Worm (Caenorhabditis elegans) whole organism, late embryonic: ENCODE measurements around the gene F22E5.12.

Experiments used
- C08G9.2 ChIP-seq: sonication (generic microtip); optimal IDR thresholded peaks from 2 replicates; lab custom pipeline; 2016; ENCODE audit warnings: mild to moderate bottlenecking, missing genetic modification characterization, moderate library complexity, missing compliant biosample characterization
- F13H6.1 ChIP-seq: sonication (generic microtip); optimal IDR thresholded peaks from 2 replicates; lab custom pipeline; 2016; ENCODE audit warnings: missing genetic modification characterization, missing compliant biosample characterization
- K09A11.1 ChIP-seq: sonication (generic microtip); optimal IDR thresholded peaks from 2 replicates; lab custom pipeline; 2017; ENCODE audit warnings: antibody characterized with exemption, mild to moderate bottlenecking, missing genetic modification characterization, missing compliant biosample characterization; ENCODE audit not compliant: insufficient read depth
- ahr-1 ChIP-seq: sonication (generic microtip); optimal IDR thresholded peaks from 2 replicates; lab custom pipeline; 2016; ENCODE audit warnings: missing genetic modification characterization, missing compliant biosample characterization
- ceh-18 ChIP-seq: sonication (generic microtip); optimal IDR thresholded peaks from 2 replicates; lab custom pipeline; 2016; ENCODE audit warnings: missing genetic modification characterization, missing compliant biosample characterization
- ceh-9 ChIP-seq: sonication (generic microtip); optimal IDR thresholded peaks from 2 replicates; lab custom pipeline; 2016; ENCODE audit warnings: mild to moderate bottlenecking, missing genetic modification characterization, inconsistent platforms, missing compliant biosample characterization
- elt-2 ChIP-seq: sonication (generic microtip); optimal IDR thresholded peaks from 2 replicates; lab custom pipeline; 2016; ENCODE audit warnings: missing genetic modification reagents, missing genetic modification characterization, missing compliant biosample characterization
- hlh-15 ChIP-seq: sonication (generic microtip); optimal IDR thresholded peaks from 2 replicates; lab custom pipeline; 2016; ENCODE audit warnings: missing genetic modification characterization, missing compliant biosample characterization
- pha-4 ChIP-seq: fragments of 150-350 bp; optimal IDR thresholded peaks from 2 replicates; lab custom pipeline; 2018; ENCODE audit warnings: missing biosample characterization, missing genetic modification reagents, missing genetic modification characterization
- pqm-1 ChIP-seq: sonication (generic microtip); optimal IDR thresholded peaks from 2 replicates; lab custom pipeline; 2016; ENCODE audit warnings: missing genetic modification characterization, missing compliant biosample characterization
- ref-2 ChIP-seq: sonication (generic microtip); optimal IDR thresholded peaks from 2 replicates; lab custom pipeline; 2016; ENCODE audit warnings: missing genetic modification characterization, missing compliant biosample characterization

DNA sequence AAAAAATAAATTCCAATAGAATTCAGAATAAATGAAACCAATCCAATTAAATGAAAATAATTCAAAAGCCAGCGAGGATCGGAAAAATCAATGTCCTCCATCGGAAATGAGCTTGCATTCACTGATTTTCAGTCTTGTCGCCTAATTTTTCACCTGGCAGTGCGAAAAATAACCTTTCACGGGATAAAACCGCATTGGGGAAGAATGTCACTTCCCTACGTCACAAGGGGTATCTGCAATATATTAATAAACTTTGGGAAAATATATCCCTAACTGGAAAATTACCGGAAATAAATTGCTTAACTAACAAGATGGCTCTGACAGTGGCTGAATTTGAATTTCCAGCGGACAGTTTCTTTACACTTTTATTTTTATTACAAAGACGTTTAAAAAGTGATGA, 41.3 kb downstream of the F22E5.12 start, which contains the start of gene sri-77:
- TF ChIP-seq pqm-1 (tag; lab: Kevin White, UChicago) (no peak), ceh-18 (tag; lab: Kevin White, UChicago) (no peak), elt-2 (no peak), ahr-1 (tag; lab: Kevin White, UChicago) (no peak), F13H6.1 (tag; lab: Kevin White, UChicago) (no peak), K09A11.1 (tag; lab: Kevin White, UChicago) (no peak), C08G9.2 (tag; lab: Kevin White, UChicago) (no peak), hlh-15 (tag; lab: Kevin White, UChicago) (no peak), pha-4 (no peak), ceh-9 (tag; lab: Kevin White, UChicago) (no peak), ref-2 (no peak)
